Worm (Caenorhabditis elegans): Measurements from ENCODE around the gene F55B12.10.

F55B12.10 gene

DNA sequence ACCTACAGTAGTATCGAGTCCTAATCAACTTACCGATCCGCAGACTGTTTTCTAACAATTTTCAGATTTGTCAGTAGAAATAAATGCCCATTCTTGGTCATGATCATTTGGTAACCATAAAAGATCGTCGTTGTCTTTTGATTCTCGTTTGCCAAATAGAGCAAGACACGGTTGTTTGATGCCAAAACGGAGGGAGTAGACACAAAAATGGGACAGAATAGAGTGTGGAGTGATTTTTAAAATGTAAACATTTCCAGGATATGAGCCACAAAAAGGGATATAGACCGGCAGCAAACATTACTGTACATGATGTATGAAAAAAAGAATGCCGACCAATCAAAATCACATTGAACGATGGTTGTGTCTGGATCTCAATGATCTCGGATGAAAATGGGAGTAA, 22.7 kb upstream of the F55B12.10 start, which contains the start of gene F55B12.2:
Gene F55B12.2 (minus strand): TSS at position 101 of the 400 bp plus-strand sequence.
- TF ChIP-seq xbp-1 (tag; optimal IDR thresholded peaks at IDR 0.05) (no peak), nhr-90 (tag; optimal IDR thresholded peaks at IDR 0.05; ENCODE audit: poor library complexity) (no peak), ceh-88 (GFP tag; IDR thresholded peaks at IDR 0.05) (no peak), pag-3 (tag; optimal IDR thresholded peaks at IDR 0.05; ENCODE audit: borderline replicate concordance, insufficient read depth) (no peak), C16A3.4 (tag; optimal IDR thresholded peaks at IDR 0.05) (no peak), fkh-4 (tag; optimal IDR thresholded peaks at IDR 0.05; ENCODE audit: borderline replicate concordance) (no peak), ceh-8 (GFP tag; optimal IDR thresholded peaks at IDR 0.05) (no peak), efl-3 (GFP tag; optimal IDR thresholded peaks at IDR 0.05) (no peak), egl-13 (tag; optimal IDR thresholded peaks at IDR 0.05) (no peak), alr-1 (tag; optimal IDR thresholded peaks at IDR 0.05; ENCODE audit: borderline replicate concordance) (no peak), vab-15 (tag; optimal IDR thresholded peaks at IDR 0.05) (no peak), zag-1 (tag; optimal IDR thresholded peaks at IDR 0.05) (no peak), jun-1 (tag; optimal IDR thresholded peaks at IDR 0.05) (no peak), lin-35 (GFP tag; optimal IDR thresholded peaks at IDR 0.05) (no peak), lir-3 (tag; optimal IDR thresholded peaks at IDR 0.05; ENCODE audit: poor library complexity) (no peak), nhr-28 (tag; optimal IDR thresholded peaks at IDR 0.05) (no peak), unc-98 (GFP tag; IDR thresholded peaks at IDR 0.05) (no peak)

DNA sequence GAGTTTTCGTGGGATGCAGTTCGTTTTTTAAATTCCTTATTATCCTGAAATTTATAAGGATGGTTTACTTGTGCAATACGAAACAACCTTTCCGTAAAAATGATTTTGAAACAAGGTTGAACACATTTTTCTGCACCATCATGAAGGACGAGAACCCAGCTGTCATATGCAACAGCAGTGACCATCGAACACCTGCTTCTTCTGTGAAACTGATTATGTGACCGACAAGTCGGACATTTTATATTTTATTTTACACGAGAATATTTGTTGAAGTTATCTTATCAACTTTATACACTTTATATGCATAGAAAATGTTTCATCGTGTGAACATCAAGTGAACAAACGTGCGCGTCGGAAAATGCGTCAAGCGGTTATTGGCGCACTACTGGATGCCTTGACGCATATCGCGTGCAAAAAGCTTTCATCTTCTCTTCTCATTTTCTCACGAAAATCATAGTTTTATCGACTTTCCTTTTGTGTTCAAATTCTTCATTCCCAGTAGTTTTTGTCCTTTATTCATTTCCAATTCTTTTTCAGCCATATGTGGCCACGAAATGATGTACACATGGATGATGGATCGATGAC, 20.6 kb upstream of the F55B12.10 start, which contains the start of gene sel-10:
Gene sel-10 (plus strand): TSS at position 538 of the 585 bp plus-strand sequence.
- TF ChIP-seq ama-1 (optimal IDR thresholded peaks at IDR 0.05) (no peak), nhr-12 (tag; optimal IDR thresholded peaks at IDR 0.05) (no peak), egl-13 (tag; optimal IDR thresholded peaks at IDR 0.05) (peak; percentile 9), nhr-77 (tag; optimal IDR thresholded peaks at IDR 0.05) (peak; percentile 55), hpl-2 (GFP tag; optimal IDR thresholded peaks at IDR 0.05) (no peak), ceh-82 (tag; optimal IDR thresholded peaks at IDR 0.05) (peak; percentile 67 to 85 (median 70)), ces-1 (GFP tag; optimal IDR thresholded peaks at IDR 0.05) (no peak), zip-4 (GFP tag; optimal IDR thresholded peaks at IDR 0.05) (peak; percentile 41), tlp-1 (tag; optimal IDR thresholded peaks at IDR 0.05) (no peak), aly-2 (tag; optimal IDR thresholded peaks at IDR 0.05) (peak; percentile 28), lsy-2 (tag; optimal IDR thresholded peaks at IDR 0.05) (peak; percentile 85 to 88), mab-9 (GFP tag; IDR thresholded peaks at IDR 0.05) (no peak), ceh-90 (tag; optimal IDR thresholded peaks at IDR 0.05) (peak; percentile 49), swsn-7 (tag; optimal IDR thresholded peaks at IDR 0.05) (peak; percentile 85), ztf-11 (tag; optimal IDR thresholded peaks at IDR 0.05) (peak in 1 of 2 experiments; percentile 0), lir-3 (tag; optimal IDR thresholded peaks at IDR 0.05; ENCODE audit: poor library complexity) (peak; percentile 57), ceh-63 (GFP tag; optimal IDR thresholded peaks at IDR 0.05) (no peak), nhr-90 (tag; optimal IDR thresholded peaks at IDR 0.05; ENCODE audit: poor library complexity) (peak; percentile 79), unc-130 (tag; optimal IDR thresholded peaks at IDR 0.05) (peak; percentile 80), lin-35 (GFP tag; optimal IDR thresholded peaks at IDR 0.05) (peak; percentile 78 to 84), dpl-1 (GFP tag; optimal IDR thresholded peaks at IDR 0.05) (peak; percentile 47 to 88 (median 79)), elt-2 (tag; optimal IDR thresholded peaks at IDR 0.05) (peak; percentile 43), aha-1 (tag; optimal IDR thresholded peaks at IDR 0.05) (peak; percentile 12), skn-1 (tag; optimal IDR thresholded peaks at IDR 0.05) (peak; percentile 51), mdl-1 (tag; optimal IDR thresholded peaks at IDR 0.05) (peak in 1 of 2 experiments; percentile 73), blmp-1 (tag; optimal IDR thresholded peaks at IDR 0.05) (peak; percentile 55), unc-86 (tag; optimal IDR thresholded peaks at IDR 0.05) (peak; percentile 74), lin-39 (tag; optimal IDR thresholded peaks at IDR 0.05) (peak; percentile 52), rnt-1 (tag; optimal IDR thresholded peaks at IDR 0.05) (peak; percentile 90), tbx-2 (tag; optimal IDR thresholded peaks at IDR 0.05) (peak; percentile 77), nhr-84 (tag; optimal IDR thresholded peaks at IDR 0.05) (no peak), isw-1 (GFP tag; IDR thresholded peaks at IDR 0.05) (peak; percentile 68), sox-4 (tag; optimal IDR thresholded peaks at IDR 0.05) (peak; percentile 55), grh-1 (GFP tag; IDR thresholded peaks at IDR 0.05) (peak; percentile 15; the same call in 1 of the 2 replicates), C34B4.2 (tag; optimal IDR thresholded peaks at IDR 0.05) (no peak), mep-1 (tag; optimal IDR thresholded peaks at IDR 0.05) (peak; percentile 95), xbp-1 (tag; optimal IDR thresholded peaks at IDR 0.05) (peak; percentile 75), irx-1 (tag; optimal IDR thresholded peaks at IDR 0.05) (peak; percentile 64)

All from whole organism, L1 larva.